Worm (Caenorhabditis elegans) whole organism, L1 larva: ENCODE measurements around the gene wrt-6.

Source experiments
- ceh-8 ChIP-seq: fragments of 200-800 bp; sonication (Bioruptor generic); optimal IDR thresholded peaks from 2 replicates; lab custom pipeline; 2018; ENCODE audit warnings: mild to moderate bottlenecking, missing genetic modification characterization, moderate library complexity, missing compliant biosample characterization
- efl-1 ChIP-seq, 4 experiments: fragments of 150-350 bp; optimal IDR thresholded peaks in 3 of 4; peaks in 1 of 4; 1 replicate in 1 of 4; 2 replicates in 3 of 4; lab custom pipeline; 2014; ENCODE audit warnings: missing biosample characterization in 2 of 4, missing genetic modification characterization in 2 of 4, missing genetic modification reagents in 2 of 4
- elt-2 ChIP-seq: sonication (generic microtip); optimal IDR thresholded peaks from 2 replicates; lab custom pipeline; 2016; ENCODE audit warnings: missing genetic modification characterization, mild to moderate bottlenecking, inconsistent platforms, missing compliant biosample characterization, missing genetic modification reagents
- fos-1 ChIP-seq: fragments of 150-350 bp; optimal IDR thresholded peaks from 2 replicates; lab custom pipeline; 2014; ENCODE audit warnings: missing biosample characterization, missing genetic modification characterization
- lin-15B ChIP-seq: fragments of 150-350 bp; sonication (generic microtip); optimal IDR thresholded peaks from 3 replicates; lab custom pipeline; 2014; ENCODE audit warnings: missing biosample characterization, missing genetic modification characterization
- lsy-2 ChIP-seq, 2 experiments: fragments of 150-350 bp; optimal IDR thresholded peaks; 2 replicates each; lab custom pipeline; 2014; ENCODE audit warnings: missing biosample characterization in 2 of 2, missing genetic modification characterization in 2 of 2
- nhr-77 ChIP-seq: fragments of 150-350 bp; optimal IDR thresholded peaks from 2 replicates; lab custom pipeline; 2014; ENCODE audit warnings: missing biosample characterization, missing genetic modification characterization
- sup-37 ChIP-seq: fragments of 200-800 bp; sonication (Bioruptor generic); optimal IDR thresholded peaks from 2 replicates; lab custom pipeline; 2018; ENCODE audit warnings: mild to moderate bottlenecking, missing genetic modification characterization, missing compliant biosample characterization
- swsn-7 ChIP-seq: sonication (generic microtip); optimal IDR thresholded peaks from 2 replicates; lab custom pipeline; 2016; ENCODE audit warnings: missing genetic modification characterization, missing compliant biosample characterization
- unc-62 ChIP-seq: fragments of 150-350 bp; optimal IDR thresholded peaks from 2 replicates; lab custom pipeline; 2014; ENCODE audit warnings: missing biosample characterization, missing genetic modification reagents, missing genetic modification characterization

- no peak for TF ChIP-seq lin-15B (tag; lab: Kevin White, UChicago)
- TF ChIP-seq sup-37 (GFP tag; lab: Kevin White, UChicago): no peak
- TF ChIP-seq elt-2 (tag; lab: Kevin White, UChicago): no peak
- no peak for TF ChIP-seq ceh-8 (GFP tag; lab: Kevin White, UChicago)
- no peak for TF ChIP-seq unc-62
- no peak for TF ChIP-seq swsn-7 (tag; lab: Kevin White, UChicago)
- no peak for TF ChIP-seq nhr-77 (tag; lab: Kevin White, UChicago)
- no peak for TF ChIP-seq efl-1 (optimal IDR thresholded peaks at IDR 0.05; lab: Kevin White, UChicago)
- TF ChIP-seq efl-1 (GFP tag; optimal IDR thresholded peaks at IDR 0.05 in 1 of 2; lab: Kevin White, UChicago): no peak
- TF ChIP-seq fos-1 (tag; lab: Kevin White, UChicago): no peak
- no peak for TF ChIP-seq lsy-2 (tag; optimal IDR thresholded peaks at IDR 0.05; lab: Kevin White, UChicago)
These were observed 15.7 kb downstream of the wrt-6 start, which contains the start of gene glt-1 for ce11 chrX:3495776-3496175.
